Worm (Caenorhabditis elegans) whole organism, early embryonic: Measurements from ENCODE around the gene T02H6.1.

Source experiments
- B0310.2 ChIP-seq: sonication (generic microtip); optimal IDR thresholded peaks from 2 replicates; lab custom pipeline; 2016; ENCODE audit warnings: mild to moderate bottlenecking, missing genetic modification characterization, missing compliant biosample characterization
- F13C5.2 ChIP-seq: sonication (generic microtip); optimal IDR thresholded peaks from 2 replicates; lab custom pipeline; 2017; ENCODE audit warnings: mild to moderate bottlenecking, missing genetic modification characterization, inconsistent platforms, missing compliant biosample characterization
- aly-1 ChIP-seq: sonication (generic microtip); optimal IDR thresholded peaks from 2 replicates; lab custom pipeline; 2016; ENCODE audit warnings: missing genetic modification characterization, missing compliant biosample characterization
- ama-1 ChIP-seq: fragments of 150-350 bp; optimal IDR thresholded peaks from 2 replicates; lab custom pipeline; 2014
- ceh-13 ChIP-seq: fragments of 200-800 bp; sonication (Bioruptor generic); optimal IDR thresholded peaks from 2 replicates; lab custom pipeline; 2018; ENCODE audit warnings: mild to moderate bottlenecking, missing genetic modification characterization, missing compliant biosample characterization
- ceh-36 ChIP-seq: sonication (generic microtip); optimal IDR thresholded peaks from 2 replicates; lab custom pipeline; 2016; ENCODE audit warnings: missing genetic modification characterization, inconsistent platforms, missing compliant biosample characterization
- ets-7 ChIP-seq: sonication (generic microtip); optimal IDR thresholded peaks from 2 replicates; lab custom pipeline; 2016; ENCODE audit warnings: missing genotype, missing genetic modification characterization, missing compliant biosample characterization
- flt-1 ChIP-seq: fragments of 200-800 bp; sonication (Bioruptor generic); IDR thresholded peaks from 2 replicates; pipeline ENCODE4 v1.3.6; 2022; ENCODE audit warnings: missing genetic modification characterization, missing compliant biosample characterization
- hmbx-1 ChIP-seq: sonication (generic microtip); optimal IDR thresholded peaks from 2 replicates; lab custom pipeline; 2016; ENCODE audit warnings: mild to moderate bottlenecking, missing genetic modification characterization, missing compliant biosample characterization
- hmg-4 ChIP-seq: fragments of 200-800 bp; sonication (Bioruptor generic); optimal IDR thresholded peaks from 2 replicates; lab custom pipeline; 2018; ENCODE audit warnings: mild to moderate bottlenecking, missing genetic modification characterization, missing compliant biosample characterization
- hnd-1 ChIP-seq: sonication (generic microtip); optimal IDR thresholded peaks from 2 replicates; lab custom pipeline; 2016; ENCODE audit warnings: missing genetic modification characterization, missing compliant biosample characterization
- pes-1 ChIP-seq: fragments of 200-800 bp; sonication (Bioruptor generic); IDR thresholded peaks from 2 replicates; pipeline ENCODE4 v1.3.6; 2022; ENCODE audit warnings: missing genetic modification reagents, missing genetic modification characterization, missing compliant biosample characterization
- scrt-1 ChIP-seq: fragments of 200-800 bp; sonication (Bioruptor generic); IDR thresholded peaks from 2 replicates; pipeline ENCODE4 v1.3.6; 2022; ENCODE audit warnings: missing genetic modification characterization, missing compliant biosample characterization
- sea-1 ChIP-seq: fragments of 200-800 bp; sonication (Bioruptor generic); conservative IDR thresholded peaks from 2 replicates; pipeline ENCODE4 v1.3.6; 2022; ENCODE audit warnings: missing genetic modification characterization, missing compliant biosample characterization
- tbx-11 ChIP-seq: fragments of 200-800 bp; sonication (Bioruptor generic); IDR thresholded peaks from 2 replicates; pipeline ENCODE4 v1.3.6; 2022; ENCODE audit warnings: missing genetic modification characterization, missing compliant biosample characterization
- tbx-37 ChIP-seq: fragments of 200-800 bp; sonication (Bioruptor generic); conservative IDR thresholded peaks from 2 replicates; pipeline ENCODE4 v1.3.6; 2022; ENCODE audit warnings: missing genetic modification reagents, missing genetic modification characterization, missing compliant biosample characterization
- tra-4 ChIP-seq: sonication (generic microtip); optimal IDR thresholded peaks from 2 replicates; lab custom pipeline; 2017; ENCODE audit warnings: missing genetic modification characterization, missing compliant biosample characterization

T02H6.1 gene

ce11 chrII:709081-709480, at the start of gene T02H6.1:
TSS of gene T02H6.1 (plus strand) at chrII:709381.
- TF ChIP-seq aly-1 (tag; lab: Kevin White, UChicago) (no peak), scrt-1 (GFP tag; lab: Robert Waterston, UW) (no peak), ets-7 (tag; lab: Kevin White, UChicago) (no peak), ceh-13 (GFP tag; lab: Kevin White, UChicago) (no peak), ama-1 (lab: Kevin White, UChicago) (no peak)

- TF ChIP-seq ceh-36 (tag; lab: Kevin White, UChicago) (no peak), ama-1 (lab: Kevin White, UChicago) (no peak), tbx-11 (GFP tag; lab: Robert Waterston, UW) (no peak), B0310.2 (tag; lab: Kevin White, UChicago) (no peak), F13C5.2 (tag; lab: Kevin White, UChicago) (no peak), tra-4 (tag; lab: Kevin White, UChicago) (no peak), flt-1 (GFP tag; lab: Robert Waterston, UW) (no peak), ets-7 (tag; lab: Kevin White, UChicago) (no peak), pes-1 (no peak), ceh-13 (GFP tag; lab: Kevin White, UChicago) (no peak), aly-1 (tag; lab: Kevin White, UChicago) (no peak), hnd-1 (tag; lab: Kevin White, UChicago) (no peak)
Observed at ce11 chrII:661696-662095, 47.5 kb upstream of the T02H6.1 start, which contains the start of gene sri-45. TSS of gene sri-45 (minus strand) at chrII:661796.

- TF ChIP-seq F13C5.2 (tag; lab: Kevin White, UChicago) = no peak
- no peak for TF ChIP-seq flt-1 (GFP tag; lab: Robert Waterston, UW)
- no peak for TF ChIP-seq hnd-1 (tag; lab: Kevin White, UChicago)
- no peak for TF ChIP-seq hmbx-1 (tag; lab: Kevin White, UChicago)
- no peak for TF ChIP-seq aly-1 (tag; lab: Kevin White, UChicago)
- TF ChIP-seq tra-4 (tag; lab: Kevin White, UChicago) = no peak
- TF ChIP-seq tbx-11 (GFP tag; lab: Robert Waterston, UW) = no peak
- TF ChIP-seq scrt-1 (GFP tag; lab: Robert Waterston, UW) = no peak
- no peak for TF ChIP-seq ama-1 (lab: Kevin White, UChicago)
Observed at ce11 chrII:667864-668263, 41.3 kb upstream of the T02H6.1 start.

- TF ChIP-seq scrt-1 (GFP tag; lab: Robert Waterston, UW) (no peak), ama-1 (lab: Kevin White, UChicago) (no peak), tbx-11 (GFP tag; lab: Robert Waterston, UW) (no peak), aly-1 (tag; lab: Kevin White, UChicago) (no peak), F13C5.2 (tag; lab: Kevin White, UChicago) (no peak), hmg-4 (GFP tag; lab: Kevin White, UChicago) (no peak), ceh-36 (tag; lab: Kevin White, UChicago) (no peak)
Observed at ce11 chrII:671025-671424, 38.2 kb upstream of the T02H6.1 start, which contains the start of gene sri-46. TSS of gene sri-46 (minus strand) at chrII:671125.

ce11 chrII:674116-674515, 35.1 kb upstream of the T02H6.1 start, which contains the start of gene Y39F10C.3:
TSS of gene Y39F10C.3 (plus strand) at chrII:674416.
- TF ChIP-seq F13C5.2 (tag; lab: Kevin White, UChicago) = no peak
- no peak for TF ChIP-seq tbx-11 (GFP tag; lab: Robert Waterston, UW)
- TF ChIP-seq tra-4 (tag; lab: Kevin White, UChicago) = no peak
- TF ChIP-seq ama-1 (lab: Kevin White, UChicago) = no peak
- TF ChIP-seq aly-1 (tag; lab: Kevin White, UChicago) = no peak
- TF ChIP-seq hnd-1 (tag; lab: Kevin White, UChicago) = no peak
- TF ChIP-seq ceh-13 (GFP tag; lab: Kevin White, UChicago) = no peak
- no peak for TF ChIP-seq sea-1
- TF ChIP-seq B0310.2 (tag; lab: Kevin White, UChicago) = no peak
- no peak for TF ChIP-seq ceh-36 (tag; lab: Kevin White, UChicago)
- no peak for TF ChIP-seq scrt-1 (GFP tag; lab: Robert Waterston, UW)

ce11 chrII:675303-675702, 33.9 kb upstream of the T02H6.1 start, which contains the start of gene Y39F10C.1:
TSS of gene Y39F10C.1 (plus strand) at chrII:675603.
- TF ChIP-seq scrt-1 (GFP tag; lab: Robert Waterston, UW) = no peak
- TF ChIP-seq sea-1 = no peak
- no peak for TF ChIP-seq ceh-13 (GFP tag; lab: Kevin White, UChicago)
- no peak for TF ChIP-seq tbx-37
- no peak for TF ChIP-seq hmg-4 (GFP tag; lab: Kevin White, UChicago)
- TF ChIP-seq flt-1 (GFP tag; lab: Robert Waterston, UW) = no peak
- TF ChIP-seq B0310.2 (tag; lab: Kevin White, UChicago) = no peak
- TF ChIP-seq F13C5.2 (tag; lab: Kevin White, UChicago) = no peak
- no peak for TF ChIP-seq pes-1
- TF ChIP-seq ama-1 (lab: Kevin White, UChicago) = no peak
- no peak for TF ChIP-seq tra-4 (tag; lab: Kevin White, UChicago)
- TF ChIP-seq tbx-11 (GFP tag; lab: Robert Waterston, UW) = no peak
- TF ChIP-seq aly-1 (tag; lab: Kevin White, UChicago) = no peak

ce11 chrII:675822-676221, 33.4 kb upstream of the T02H6.1 start:
- TF ChIP-seq hmbx-1 (tag; lab: Kevin White, UChicago) (no peak), ceh-36 (tag; lab: Kevin White, UChicago) (no peak), tbx-37 (no peak), ets-7 (tag; lab: Kevin White, UChicago) (no peak), B0310.2 (tag; lab: Kevin White, UChicago) (no peak), ama-1 (lab: Kevin White, UChicago) (no peak), tra-4 (tag; lab: Kevin White, UChicago) (no peak), sea-1 (no peak)
